Fruit fly (Drosophila melanogaster): ENCODE results near the gene CG15020.

The CG15020 gene

DNA sequence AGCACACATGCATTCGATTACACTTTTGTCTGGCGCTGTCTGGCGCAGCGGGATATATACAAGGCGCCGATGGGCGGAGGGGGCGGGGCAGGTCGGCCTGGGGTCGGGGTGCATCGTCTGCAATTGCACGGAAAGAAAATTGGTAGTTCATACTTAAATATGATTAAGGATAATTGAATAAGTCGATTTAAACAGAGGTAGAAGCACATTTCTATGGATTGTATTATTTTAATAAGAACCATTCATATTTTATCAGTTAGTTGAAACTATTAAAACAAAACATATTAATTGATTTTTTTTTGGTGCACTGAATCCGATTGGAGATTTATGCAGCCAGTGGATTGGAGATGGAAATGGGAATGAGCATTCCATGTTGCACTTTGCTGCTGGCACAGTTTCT is 21.6 kb upstream of the CG15020 start (continued):
- TF ChIP-seq Sox102F (GFP tag; optimal IDR thresholded peaks at IDR 0.05): peak; percentile 40

DNA sequence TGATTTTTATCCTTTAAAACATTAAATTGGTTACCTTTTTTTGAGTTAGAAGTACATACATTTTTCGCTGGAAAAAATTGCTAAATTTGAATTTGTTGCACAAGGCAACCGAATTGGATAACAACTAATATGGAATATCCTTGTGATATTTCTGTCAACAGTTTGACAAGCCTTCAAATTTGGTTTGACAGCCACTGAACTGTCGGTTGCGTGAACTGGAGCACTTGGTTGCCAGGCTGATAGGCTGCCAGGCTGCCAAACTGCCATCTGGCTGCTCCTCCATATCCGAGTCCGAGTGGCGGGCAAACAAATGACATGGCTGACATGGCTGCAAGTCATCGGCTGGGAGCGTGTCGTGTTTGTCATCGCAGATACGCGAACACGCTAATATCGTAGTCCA is 20.2 kb upstream of the CG15020 start:
- TF ChIP-seq CoRest (tag; optimal IDR thresholded peaks at IDR 0.05): no peak
- peak; percentile 90 for TF ChIP-seq cad (GFP tag; optimal IDR thresholded peaks at IDR 0.05)
- TF ChIP-seq CG6654 (GFP tag; optimal IDR thresholded peaks at IDR 0.05): peak; percentile 94

DNA sequence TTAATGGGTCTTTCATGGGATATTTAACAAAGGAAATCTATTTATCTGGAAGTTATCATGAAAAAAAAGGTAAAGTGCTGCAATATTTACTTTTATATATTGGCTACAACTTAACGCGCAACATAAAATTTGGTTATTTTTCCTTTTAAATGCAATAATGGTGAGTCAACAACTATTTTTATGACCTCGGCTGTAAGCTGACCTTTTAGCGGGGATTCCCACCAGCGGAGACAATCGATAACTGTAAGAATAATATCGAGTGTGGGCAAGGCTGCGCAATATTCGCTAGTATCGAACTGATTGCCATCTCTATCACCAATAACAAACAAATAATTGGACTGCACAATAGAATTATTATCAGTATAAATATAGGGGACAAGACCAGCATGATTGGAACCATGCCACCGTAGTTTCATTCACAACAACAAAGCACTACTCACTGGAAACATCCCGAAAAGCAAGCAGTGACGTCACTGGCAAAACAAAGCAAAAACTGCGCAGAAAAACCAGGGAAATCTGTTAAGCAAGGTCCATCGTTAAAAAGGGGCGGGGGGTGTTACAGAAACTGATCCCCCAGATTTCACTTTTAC is 18.2 kb upstream of the CG15020 start, which contains the start of gene Syx17:
Gene Syx17 (plus strand): TSS at position 308 of the 590 bp plus-strand sequence.
- TF ChIP-seq dm (GFP tag; optimal IDR thresholded peaks at IDR 0.05) (peak; percentile 54), lbe (GFP tag; optimal IDR thresholded peaks at IDR 0.05) (peak; percentile 52), CG8388 (GFP tag; optimal IDR thresholded peaks at IDR 0.05) (peak; percentile 45), CG8765 (GFP tag; IDR thresholded peaks at IDR 0.05) (no peak), gem (tag; optimal IDR thresholded peaks at IDR 0.05) (peak; percentile 68), Dip3 (GFP tag; optimal IDR thresholded peaks at IDR 0.05) (peak; percentile 54), pnt (GFP tag; optimal IDR thresholded peaks at IDR 0.05) (peak; percentile 27), onecut (GFP tag; IDR thresholded peaks at IDR 0.05) (peak; percentile 75), B-H1 (GFP tag; IDR thresholded peaks at IDR 0.05) (no peak), CG9215 (GFP tag; IDR thresholded peaks at IDR 0.05) (peak; percentile 38; the same call in 1 of the 2 replicates), salm (tag; optimal IDR thresholded peaks at IDR 0.05) (no peak), CG12155 (GFP tag; optimal IDR thresholded peaks at IDR 0.05) (peak; percentile 57), Ada2b (GFP tag; IDR thresholded peaks at IDR 0.05) (no peak), CG3838 (GFP tag; optimal IDR thresholded peaks at IDR 0.05) (peak; percentile 98), PHDP (tag; optimal IDR thresholded peaks at IDR 0.05) (peak; percentile 49), crol (GFP tag; IDR thresholded peaks at IDR 0.05) (peak; percentile 57; the same call in 1 of the 2 replicates), CG1529 (GFP tag; optimal IDR thresholded peaks at IDR 0.05) (peak; percentile 30), CoRest (tag; optimal IDR thresholded peaks at IDR 0.05) (peak; percentile 68), CG30020 (tag; optimal IDR thresholded peaks at IDR 0.05) (peak; percentile 56), da (GFP tag; optimal IDR thresholded peaks at IDR 0.05) (no peak), CG9437 (GFP tag; optimal IDR thresholded peaks at IDR 0.05) (peak; percentile 41), ind (GFP tag; optimal IDR thresholded peaks at IDR 0.05) (peak; percentile 32), CG10209 (GFP tag; optimal IDR thresholded peaks at IDR 0.05) (peak; percentile 62), exex (tag; optimal IDR thresholded peaks at IDR 0.05) (peak; percentile 51), MTF-1 (GFP tag; optimal IDR thresholded peaks at IDR 0.05; ENCODE audit: borderline replicate concordance) (no peak), CG9876 (GFP tag; optimal IDR thresholded peaks at IDR 0.05) (peak; percentile 30), CG6254 (GFP tag; optimal IDR thresholded peaks at IDR 0.05) (no peak), CG10321 (GFP tag; IDR thresholded peaks at IDR 0.05) (no peak), Lpt (GFP tag; optimal IDR thresholded peaks at IDR 0.05) (no peak), CG8944 (GFP tag; optimal IDR thresholded peaks at IDR 0.05) (peak; percentile 38), YL-1 (GFP tag; optimal IDR thresholded peaks at IDR 0.05) (peak; percentile 84), CG12219 (GFP tag; optimal IDR thresholded peaks at IDR 0.05) (peak; percentile 32), abd-A (tag; optimal IDR thresholded peaks at IDR 0.05) (peak; percentile 84), wdn (GFP tag; IDR thresholded peaks at IDR 0.05) (0 out of 2 replicates have a peak, but pooled peaks have one; percentile 20), so (GFP tag; IDR thresholded peaks at IDR 0.05) (no peak), run (tag; optimal IDR thresholded peaks at IDR 0.05) (peak; percentile 11), Chrac-16 (GFP tag; optimal IDR thresholded peaks at IDR 0.05) (peak; percentile 61), Poxn (GFP tag; IDR thresholded peaks at IDR 0.05) (no peak), CG17359 (tag; optimal IDR thresholded peaks at IDR 0.05) (peak; percentile 56), chif (GFP tag; optimal IDR thresholded peaks at IDR 0.05) (peak in 1 of 2 experiments; percentile 43), CG14050 (GFP tag; IDR thresholded peaks at IDR 0.05) (no peak), CG12071 (GFP tag; optimal IDR thresholded peaks at IDR 0.05) (peak; percentile 35), CG10959 (GFP tag; IDR thresholded peaks at IDR 0.05) (no peak), CG15011 (GFP tag; optimal IDR thresholded peaks at IDR 0.05) (no peak)

All from whole organism, embryonic.